Worm (Caenorhabditis elegans) whole organism, L3 larva: Measurements from ENCODE around the gene F17C11.13.

Source experiments
- ZK546.5 ChIP-seq: sonication (generic microtip); optimal IDR thresholded peaks from 2 replicates; lab custom pipeline; 2017; ENCODE audit warnings: missing biosample characterization, missing genetic modification characterization
- elt-3 ChIP-seq, 3 experiments: fragments of 150-350 bp in 1 of 3; sonication (generic microtip) in 2 of 3; optimal IDR thresholded peaks; 2 replicates in 2 of 3; 4 replicates in 1 of 3; lab custom pipeline; 2014 to 2017; ENCODE audit warnings: missing biosample characterization in 3 of 3, missing genetic modification characterization in 3 of 3
- fos-1 ChIP-seq: fragments of 150-350 bp; optimal IDR thresholded peaks from 2 replicates; lab custom pipeline; 2014; ENCODE audit warnings: missing biosample characterization, missing genetic modification characterization
- jun-1 ChIP-seq: fragments of 150-350 bp; optimal IDR thresholded peaks from 2 replicates; lab custom pipeline; 2014; ENCODE audit warnings: missing biosample characterization, missing genetic modification reagents, missing genetic modification characterization
- lin-39 ChIP-seq: fragments of 150-350 bp; optimal IDR thresholded peaks from 2 replicates; lab custom pipeline; 2018; ENCODE audit warnings: missing biosample characterization, missing genetic modification reagents, missing genetic modification characterization
- mdl-1 ChIP-seq: fragments of 150-350 bp; optimal IDR thresholded peaks from 2 replicates; lab custom pipeline; 2014; ENCODE audit warnings: missing biosample characterization, missing genetic modification characterization
- nhr-11 ChIP-seq: fragments of 150-350 bp; optimal IDR thresholded peaks from 2 replicates; lab custom pipeline; 2014; ENCODE audit warnings: missing biosample characterization, missing genetic modification characterization
- nhr-28 ChIP-seq: fragments of 150-350 bp; optimal IDR thresholded peaks from 2 replicates; lab custom pipeline; 2014; ENCODE audit warnings: missing biosample characterization, missing genetic modification characterization
- nhr-43 ChIP-seq: sonication (generic microtip); optimal IDR thresholded peaks from 2 replicates; lab custom pipeline; 2016; ENCODE audit warnings: mild to moderate bottlenecking, missing genetic modification characterization, missing compliant biosample characterization; ENCODE audit not compliant: poor library complexity, severe bottlenecking
- pha-4 ChIP-seq: fragments of 150-350 bp; optimal IDR thresholded peaks from 2 replicates; lab custom pipeline; 2014; ENCODE audit warnings: missing biosample characterization, missing genetic modification reagents, missing genetic modification characterization
- skn-1 ChIP-seq: fragments of 150-350 bp; optimal IDR thresholded peaks from 2 replicates; lab custom pipeline; 2014; ENCODE audit warnings: missing biosample characterization, missing genetic modification characterization
- snpc-4 ChIP-seq: fragments of 150-350 bp; optimal IDR thresholded peaks from 2 replicates; lab custom pipeline; 2014; ENCODE audit warnings: missing biosample characterization, missing genetic modification characterization

- TF ChIP-seq jun-1 (tag; lab: Kevin White, UChicago) (no peak), mdl-1 (tag; lab: Kevin White, UChicago) (no peak), pha-4 (tag; lab: Kevin White, UChicago) (no peak), lin-39 (tag; lab: Kevin White, UChicago) (no peak), nhr-11 (no peak), nhr-28 (no peak), skn-1 (tag; lab: Kevin White, UChicago) (no peak), elt-3 (tag; optimal IDR thresholded peaks at IDR 0.05; lab: Kevin White, UChicago) (no peak), nhr-43 (tag; lab: Kevin White, UChicago) (peak; percentile 85), ZK546.5 (tag; lab: Kevin White, UChicago) (no peak), fos-1 (tag; lab: Kevin White, UChicago) (peak; percentile 20), snpc-4 (tag; lab: Kevin White, UChicago) (no peak)
These were observed 15.6 kb upstream of the F17C11.13 start for ce11 chrV:10939990-10940570.
